Worm (Caenorhabditis elegans) whole organism, mixed stage, embryonic: Measurements from ENCODE around the gene T28D9.1.
A peak's percentile ranks its signal among the peaks of the same experiment; 100 is the strongest.

Source experiments
- M03D4.4 ChIP-seq: sonication (generic microtip); optimal IDR thresholded peaks from 2 replicates; lab custom pipeline; 2017; ENCODE audit warnings: mild to moderate bottlenecking, missing genetic modification characterization, missing compliant biosample characterization
- bed-3 ChIP-seq: fragments of 200-800 bp; sonication (Bioruptor generic); optimal IDR thresholded peaks from 3 replicates; lab custom pipeline; 2018; ENCODE audit warnings: mild to moderate bottlenecking, missing genetic modification characterization, moderate library complexity, missing compliant biosample characterization
- blmp-1 ChIP-seq: fragments of 150-350 bp; optimal IDR thresholded peaks from 2 replicates; lab custom pipeline; 2014; ENCODE audit warnings: missing biosample characterization, missing genetic modification characterization
- ceh-39 ChIP-seq: fragments of 150-350 bp; optimal IDR thresholded peaks from 2 replicates; lab custom pipeline; 2014; ENCODE audit warnings: missing biosample characterization, missing genetic modification characterization
- ceh-43 ChIP-seq: fragments of 200-800 bp; sonication (Bioruptor generic); optimal IDR thresholded peaks from 2 replicates; lab custom pipeline; 2018; ENCODE audit warnings: mild to moderate bottlenecking, missing genetic modification characterization, moderate library complexity, missing compliant biosample characterization
- ceh-83 ChIP-seq: fragments of 200-800 bp; sonication (Bioruptor generic); optimal IDR thresholded peaks from 2 replicates; lab custom pipeline; 2018; ENCODE audit warnings: mild to moderate bottlenecking, missing genetic modification characterization, missing compliant biosample characterization
- ces-1 ChIP-seq: fragments of 150-350 bp; optimal IDR thresholded peaks from 2 replicates; lab custom pipeline; 2014; ENCODE audit warnings: missing biosample characterization, missing genetic modification reagents, missing genetic modification characterization
- elt-1 ChIP-seq: sonication (generic microtip); optimal IDR thresholded peaks from 2 replicates; lab custom pipeline; 2017; ENCODE audit warnings: missing genetic modification characterization, mild to moderate bottlenecking, missing compliant biosample characterization, antibody characterized with exemption, moderate library complexity, borderline replicate concordance; ENCODE audit not compliant: insufficient read depth
- elt-3 ChIP-seq: fragments of 150-350 bp; optimal IDR thresholded peaks from 2 replicates; lab custom pipeline; 2014; ENCODE audit warnings: missing biosample characterization, missing genetic modification characterization
- flh-1 ChIP-seq: fragments of 200-800 bp; sonication (Bioruptor generic); optimal IDR thresholded peaks from 2 replicates; lab custom pipeline; 2018; ENCODE audit warnings: mild to moderate bottlenecking, missing genetic modification characterization, moderate library complexity, missing compliant biosample characterization
- ham-2 ChIP-seq: fragments of 200-800 bp; sonication (Bioruptor generic); optimal IDR thresholded peaks from 2 replicates; lab custom pipeline; 2018; ENCODE audit warnings: mild to moderate bottlenecking, missing genetic modification characterization, missing compliant biosample characterization
- hlh-1 ChIP-seq: fragments of 150-350 bp; optimal IDR thresholded peaks from 2 replicates; lab custom pipeline; 2014; ENCODE audit warnings: missing biosample characterization, missing genetic modification reagents, missing genetic modification characterization
- lin-13 ChIP-seq: fragments of 150-350 bp; optimal IDR thresholded peaks from 2 replicates; lab custom pipeline; 2014; ENCODE audit warnings: missing biosample characterization, missing genetic modification characterization
- lin-32 ChIP-seq: fragments of 200-800 bp; sonication (Bioruptor generic); optimal IDR thresholded peaks from 2 replicates; lab custom pipeline; 2018; ENCODE audit warnings: mild to moderate bottlenecking, missing genetic modification characterization, missing compliant biosample characterization
- lsy-2 ChIP-seq: fragments of 150-350 bp; optimal IDR thresholded peaks from 2 replicates; lab custom pipeline; 2014; ENCODE audit warnings: missing biosample characterization, missing genetic modification characterization
- mab-5 ChIP-seq: fragments of 150-350 bp; optimal IDR thresholded peaks from 2 replicates; lab custom pipeline; 2014; ENCODE audit warnings: missing biosample characterization, missing genetic modification characterization
- mep-1 ChIP-seq: fragments of 150-350 bp; optimal IDR thresholded peaks from 2 replicates; lab custom pipeline; 2017; ENCODE audit warnings: missing biosample characterization, missing genetic modification reagents, missing genetic modification characterization, inconsistent platforms
- mls-2 ChIP-seq: sonication (generic microtip); optimal IDR thresholded peaks from 2 replicates; lab custom pipeline; 2016; ENCODE audit warnings: mild to moderate bottlenecking, missing genetic modification characterization, moderate library complexity, missing compliant biosample characterization
- nhr-12 ChIP-seq: fragments of 150-350 bp; optimal IDR thresholded peaks from 2 replicates; lab custom pipeline; 2014; ENCODE audit warnings: missing biosample characterization, missing genetic modification characterization
- nhr-2 ChIP-seq: fragments of 150-350 bp; optimal IDR thresholded peaks from 2 replicates; lab custom pipeline; 2014; ENCODE audit warnings: missing biosample characterization, missing genetic modification characterization
- nhr-237 ChIP-seq: fragments of 150-350 bp; optimal IDR thresholded peaks from 2 replicates; lab custom pipeline; 2014; ENCODE audit warnings: missing biosample characterization, missing genetic modification characterization
- nhr-76 ChIP-seq: sonication (generic microtip); optimal IDR thresholded peaks from 2 replicates; lab custom pipeline; 2017; ENCODE audit warnings: missing biosample characterization, missing genetic modification characterization
- pha-4 ChIP-seq: fragments of 150-350 bp; optimal IDR thresholded peaks from 2 replicates; lab custom pipeline; 2018; ENCODE audit warnings: missing biosample characterization, missing genetic modification reagents, missing genetic modification characterization
- sem-2 ChIP-seq: fragments of 200-800 bp; sonication (Bioruptor generic); optimal IDR thresholded peaks from 2 replicates; lab custom pipeline; 2018; ENCODE audit warnings: mild to moderate bottlenecking, missing genetic modification characterization, missing compliant biosample characterization
- snpc-4 ChIP-seq: fragments of 150-350 bp; optimal IDR thresholded peaks from 2 replicates; lab custom pipeline; 2014; ENCODE audit warnings: missing biosample characterization, missing genetic modification characterization
- sptf-1 ChIP-seq: sonication (generic microtip); optimal IDR thresholded peaks from 2 replicates; lab custom pipeline; 2017; ENCODE audit warnings: mild to moderate bottlenecking, missing genetic modification characterization, moderate library complexity, missing compliant biosample characterization
- tbx-8 ChIP-seq: fragments of 200-800 bp; sonication (Bioruptor generic); optimal IDR thresholded peaks from 2 replicates; lab custom pipeline; 2018; ENCODE audit warnings: mild to moderate bottlenecking, missing genetic modification characterization, moderate library complexity, missing compliant biosample characterization
- unc-120 ChIP-seq: sonication (generic microtip); optimal IDR thresholded peaks from 2 replicates; lab custom pipeline; 2017; ENCODE audit warnings: missing genetic modification characterization, missing compliant biosample characterization; ENCODE audit not compliant: poor library complexity, severe bottlenecking
- unc-39 ChIP-seq: fragments of 150-350 bp; optimal IDR thresholded peaks from 2 replicates; lab custom pipeline; 2014; ENCODE audit warnings: missing biosample characterization, missing genetic modification characterization
- unc-62 ChIP-seq: fragments of 150-350 bp; optimal IDR thresholded peaks from 2 replicates; lab custom pipeline; 2014; ENCODE audit warnings: missing biosample characterization, missing genetic modification reagents, missing genetic modification characterization
- ztf-11 ChIP-seq: fragments of 150-350 bp; optimal IDR thresholded peaks from 2 replicates; lab custom pipeline; 2014; ENCODE audit warnings: missing biosample characterization, missing genetic modification characterization

Gene T28D9.1

ce11 chrII:6469340-6469739, 22.9 kb upstream of the T28D9.1 start:
- no peak for TF ChIP-seq nhr-2 (tag; lab: Kevin White, UChicago)
- TF ChIP-seq mep-1 (tag; lab: Kevin White, UChicago), result no peak
- no peak for TF ChIP-seq elt-1 (tag; lab: Kevin White, UChicago)
- no peak for TF ChIP-seq M03D4.4 (tag; lab: Kevin White, UChicago)
- TF ChIP-seq bed-3 (GFP tag; lab: Kevin White, UChicago), result no peak
- no peak for TF ChIP-seq unc-62
- TF ChIP-seq ham-2 (GFP tag; lab: Kevin White, UChicago), result no peak
- TF ChIP-seq ceh-83 (GFP tag; lab: Kevin White, UChicago), result no peak
- TF ChIP-seq elt-3 (tag; lab: Kevin White, UChicago), result no peak
- no peak for TF ChIP-seq blmp-1 (tag; lab: Kevin White, UChicago)

- TF ChIP-seq mls-2 (tag; lab: Kevin White, UChicago) (no peak), lin-32 (GFP tag; lab: Kevin White, UChicago) (no peak), mab-5 (no peak), sem-2 (GFP tag; lab: Kevin White, UChicago) (no peak), nhr-2 (tag; lab: Kevin White, UChicago) (no peak), unc-62 (no peak), sptf-1 (tag; lab: Kevin White, UChicago) (no peak), pha-4 (no peak), lsy-2 (tag; lab: Kevin White, UChicago) (no peak), tbx-8 (no peak), ceh-43 (GFP tag; lab: Kevin White, UChicago) (no peak), mep-1 (tag; lab: Kevin White, UChicago) (no peak), hlh-1 (tag; lab: Kevin White, UChicago) (no peak)
Observed at ce11 chrII:6470985-6471384, 21.2 kb upstream of the T28D9.1 start, which contains the start of gene dgk-5. Gene dgk-5, minus strand, starts transcription at chrII:6471085.

ce11 chrII:6475180-6475737, 16.9 kb upstream of the T28D9.1 start, which contains the start of gene T28D9.16:
Gene T28D9.16, plus strand, starts transcription at chrII:6475687.
- TF ChIP-seq pha-4, result no peak

- TF ChIP-seq ham-2 (GFP tag; lab: Kevin White, UChicago) (no peak), blmp-1 (tag; lab: Kevin White, UChicago) (no peak)
Observed at ce11 chrII:6476655-6477054, 15.5 kb upstream of the T28D9.1 start, which contains the start of gene T28D9.4. Gene T28D9.4, plus strand, starts transcription at chrII:6476955.

- TF ChIP-seq unc-39 (tag; lab: Kevin White, UChicago) (no peak), unc-62 (peak; percentile 73), nhr-76 (no peak), blmp-1 (tag; lab: Kevin White, UChicago) (no peak), unc-120 (peak; percentile 42)
Observed at ce11 chrII:6482102-6482501, 10.1 kb upstream of the T28D9.1 start, which contains the start of gene del-10. Gene del-10, minus strand, starts transcription at chrII:6482125.

- peak; percentile 75 for TF ChIP-seq unc-62
- no peak for TF ChIP-seq nhr-237 (tag; lab: Kevin White, UChicago)
Observed at ce11 chrII:6482762-6483161, 9.4 kb upstream of the T28D9.1 start.

ce11 chrII:6484876-6485526, 7.2 kb upstream of the T28D9.1 start, which contains the start of the genes lido-16 and plpp-1.2:
Gene lido-16, minus strand, starts transcription at chrII:6484976.
Gene plpp-1.2, plus strand, starts transcription at chrII:6485476.
- TF ChIP-seq blmp-1 (tag; lab: Kevin White, UChicago), result no peak
- TF ChIP-seq sptf-1 (tag; lab: Kevin White, UChicago), result no peak
- no peak for TF ChIP-seq ham-2 (GFP tag; lab: Kevin White, UChicago)
- no peak for TF ChIP-seq nhr-12 (tag; lab: Kevin White, UChicago)
- TF ChIP-seq ces-1 (GFP tag; lab: Kevin White, UChicago), result no peak
- TF ChIP-seq lin-32 (GFP tag; lab: Kevin White, UChicago), result no peak
- TF ChIP-seq mab-5, result no peak
- no peak for TF ChIP-seq elt-3 (tag; lab: Kevin White, UChicago)
- no peak for TF ChIP-seq tbx-8
- TF ChIP-seq ceh-39 (tag; lab: Kevin White, UChicago), result no peak
- no peak for TF ChIP-seq nhr-2 (tag; lab: Kevin White, UChicago)
- TF ChIP-seq elt-1 (tag; lab: Kevin White, UChicago), result no peak
- no peak for TF ChIP-seq pha-4
- TF ChIP-seq flh-1 (GFP tag; lab: Kevin White, UChicago), result no peak
- no peak for TF ChIP-seq ceh-83 (GFP tag; lab: Kevin White, UChicago)
- TF ChIP-seq ztf-11 (tag; lab: Kevin White, UChicago), result no peak
- no peak for TF ChIP-seq lin-13 (tag; lab: Kevin White, UChicago)
- no peak for TF ChIP-seq snpc-4 (tag; lab: Kevin White, UChicago)
- TF ChIP-seq, all 35 proteins: peak for 0
